ENCODE assay signal across 4 worm cellular contexts in the genomic region with DNA sequence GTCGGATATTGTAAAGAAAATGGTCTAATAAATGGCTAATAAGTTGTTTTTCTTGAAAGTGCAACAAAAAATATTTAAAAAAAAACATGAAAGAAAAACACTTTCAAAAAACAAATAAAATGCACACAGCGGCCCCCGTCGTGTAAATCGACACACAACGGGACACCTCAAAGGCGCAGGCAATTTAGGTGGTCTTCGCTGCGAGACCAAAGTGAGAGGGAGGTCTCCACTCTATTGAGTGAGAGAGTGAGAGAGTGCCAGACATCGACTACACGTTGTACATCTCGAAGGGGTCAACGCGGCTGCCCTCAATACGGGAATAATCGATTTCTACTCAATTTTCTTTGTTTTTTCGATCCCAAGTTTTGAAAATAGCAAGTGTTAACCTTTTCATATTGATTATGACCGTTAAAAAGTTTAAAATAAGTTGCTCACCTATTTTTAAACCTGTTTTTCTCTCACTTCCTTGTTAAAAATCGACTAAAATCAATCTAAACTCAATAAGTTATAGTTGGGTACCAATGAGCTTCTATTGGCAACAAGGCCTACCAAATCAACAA.
TF ChIP-seq lines count a peak whose summit lies in the region.

A gene (plus strand): TSS at position 510 of the 560 bp plus-strand sequence.

TF ChIP-seq in whole organism, L2 larva, 48 proteins besides CTCF, POLR2A, EP300 and RAD21 (continues in another document):
- TF ChIP-seq unc-62 (GFP tag; optimal IDR thresholded peaks at IDR 0.05; lab: Kevin White, UChicago) (no peak), nhr-23 (tag; optimal IDR thresholded peaks at IDR 0.05; lab: Kevin White, UChicago) (no peak), nhr-237 (tag; optimal IDR thresholded peaks at IDR 0.05; lab: Kevin White, UChicago) (no peak), aly-2 (tag; optimal IDR thresholded peaks at IDR 0.05; lab: Kevin White, UChicago) (no peak), lin-11 (tag; optimal IDR thresholded peaks at IDR 0.05; lab: Kevin White, UChicago) (peak; percentile 28), sma-9 (GFP tag; optimal IDR thresholded peaks at IDR 0.05; lab: Kevin White, UChicago) (peak; percentile 60), sma-9 (tag; optimal IDR thresholded peaks at IDR 0.05; lab: Kevin White, UChicago) (no peak), Y55F3AM.14 (GFP tag; optimal IDR thresholded peaks at IDR 0.05; lab: Kevin White, UChicago) (no peak), skn-1 (tag; optimal IDR thresholded peaks at IDR 0.05; lab: Kevin White, UChicago) (no peak), F13H6.1 (tag; optimal IDR thresholded peaks at IDR 0.05; lab: Kevin White, UChicago) (peak; percentile 67), lsy-2 (tag; optimal IDR thresholded peaks at IDR 0.05; lab: Kevin White, UChicago) (peak in 1 of 2 experiments; percentile 79), alr-1 (tag; optimal IDR thresholded peaks at IDR 0.05; lab: Kevin White, UChicago) (no peak), zag-1 (tag; optimal IDR thresholded peaks at IDR 0.05; lab: Kevin White, UChicago) (no peak), ztf-1 (GFP tag; conservative IDR thresholded peaks at IDR 0.05; lab: Robert Waterston, UW) (no peak), blmp-1 (tag; optimal IDR thresholded peaks at IDR 0.05; lab: Kevin White, UChicago; ENCODE audit: insufficient read depth) (no peak), unc-55 (GFP tag; optimal IDR thresholded peaks at IDR 0.05; lab: Kevin White, UChicago) (peak; percentile 82), R02D3.7 (tag; optimal IDR thresholded peaks at IDR 0.05; lab: Kevin White, UChicago) (no peak), lin-13 (GFP tag; optimal IDR thresholded peaks at IDR 0.05; lab: Kevin White, UChicago) (peak; percentile 50), ceh-16 (tag; optimal IDR thresholded peaks at IDR 0.05; lab: Kevin White, UChicago) (no peak), peb-1 (tag; optimal IDR thresholded peaks at IDR 0.05; lab: Kevin White, UChicago) (no peak), ZK546.5 (tag; optimal IDR thresholded peaks at IDR 0.05; lab: Kevin White, UChicago) (no peak), fos-1 (tag; optimal IDR thresholded peaks at IDR 0.05; lab: Kevin White, UChicago) (peak; percentile 58)

TF ChIP-seq in whole organism, L4 larva, 104 proteins besides CTCF, POLR2A, EP300 and RAD21 (continues in another document):
- TF ChIP-seq mes-2 (tag; optimal IDR thresholded peaks at IDR 0.05; lab: Kevin White, UChicago; ENCODE audit: poor library complexity, severe bottlenecking) (peak; percentile 75), nhr-237 (tag; optimal IDR thresholded peaks at IDR 0.05; lab: Kevin White, UChicago) (no peak), dpl-1 (GFP tag; optimal IDR thresholded peaks at IDR 0.05; lab: Kevin White, UChicago) (peak; percentile 47), zip-11 (GFP tag; IDR thresholded peaks at IDR 0.05; lab: Robert Waterston, UW) (no peak), pha-4 (GFP tag; IDR thresholded peaks at IDR 0.05; lab: Robert Waterston, UW) (no peak), pha-4 (tag; optimal IDR thresholded peaks at IDR 0.05; lab: Kevin White, UChicago) (peak; percentile 64), vab-7 (GFP tag; IDR thresholded peaks at IDR 0.05; lab: Robert Waterston, UW) (no peak), pqm-1 (tag; optimal IDR thresholded peaks at IDR 0.05; lab: Kevin White, UChicago) (peak; percentile 37), nhr-28 (tag; optimal IDR thresholded peaks at IDR 0.05; lab: Kevin White, UChicago) (peak; percentile 62), aha-1 (tag; lab: Kevin White, UChicago) (peak; percentile 97), daf-19 (GFP tag; conservative IDR thresholded peaks at IDR 0.05; lab: Robert Waterston, UW) (no peak), nhr-11 (tag; optimal IDR thresholded peaks at IDR 0.05; lab: Kevin White, UChicago) (peak; percentile 46), nhr-77 (tag; optimal IDR thresholded peaks at IDR 0.05; lab: Kevin White, UChicago) (peak; percentile 67), mep-1 (tag; optimal IDR thresholded peaks at IDR 0.05; lab: Kevin White, UChicago) (peak; percentile 85), duxl-1 (tag; optimal IDR thresholded peaks at IDR 0.05; lab: Kevin White, UChicago; ENCODE audit: poor library complexity) (peak; percentile 24), dmd-6 (GFP tag; IDR thresholded peaks at IDR 0.05; lab: Robert Waterston, UW) (peak; percentile 55; the same call in 1 of the 2 replicates), ctbp-1 (GFP tag; IDR thresholded peaks at IDR 0.05; lab: Robert Waterston, UW) (peak; percentile 48; the same call in 1 of the 2 replicates), lsy-2 (tag; optimal IDR thresholded peaks at IDR 0.05; lab: Kevin White, UChicago) (peak in 1 of 2 experiments; percentile 79), rbr-2 (tag; optimal IDR thresholded peaks at IDR 0.05; lab: Kevin White, UChicago) (peak; percentile 61), unc-130 (GFP tag; optimal IDR thresholded peaks at IDR 0.05; lab: Kevin White, UChicago) (no peak), hif-1 (tag; optimal IDR thresholded peaks at IDR 0.05; lab: Kevin White, UChicago) (peak in 1 of 2 experiments; percentile 52)

TF ChIP-seq in whole organism, late embryonic, 69 proteins besides CTCF, POLR2A, EP300 and RAD21 (continues in another document):
- TF ChIP-seq sdc-2 (tag; optimal IDR thresholded peaks at IDR 0.05; lab: Kevin White, UChicago), result peak; percentile 49
- TF ChIP-seq pha-4 (tag; optimal IDR thresholded peaks at IDR 0.05; lab: Kevin White, UChicago), result no peak
- TF ChIP-seq ceh-18 (tag; optimal IDR thresholded peaks at IDR 0.05; lab: Kevin White, UChicago), result peak; percentile 55
- peak; percentile 69 for TF ChIP-seq nfya-1 (tag; optimal IDR thresholded peaks at IDR 0.05; lab: Kevin White, UChicago)
- TF ChIP-seq dve-1 (tag; optimal IDR thresholded peaks at IDR 0.05; lab: Kevin White, UChicago), result peak; percentile 18
- TF ChIP-seq eyg-1 (tag; optimal IDR thresholded peaks at IDR 0.05; lab: Kevin White, UChicago), result peak; percentile 10
- no peak for TF ChIP-seq C38D4.7 (GFP tag; optimal IDR thresholded peaks at IDR 0.05; lab: Kevin White, UChicago)
- TF ChIP-seq ref-2 (tag; optimal IDR thresholded peaks at IDR 0.05; lab: Kevin White, UChicago), result peak; percentile 77
- no peak for TF ChIP-seq pat-9 (tag; optimal IDR thresholded peaks at IDR 0.05; lab: Kevin White, UChicago)
- TF ChIP-seq rnt-1 (tag; optimal IDR thresholded peaks at IDR 0.05; lab: Kevin White, UChicago), result peak; percentile 35
- TF ChIP-seq ahr-1 (tag; optimal IDR thresholded peaks at IDR 0.05; lab: Kevin White, UChicago), result no peak
- no peak for TF ChIP-seq ceh-24 (tag; optimal IDR thresholded peaks at IDR 0.05; lab: Kevin White, UChicago)
- TF ChIP-seq mec-3 (tag; optimal IDR thresholded peaks at IDR 0.05; lab: Kevin White, UChicago; ENCODE audit: borderline replicate concordance), result no peak
- TF ChIP-seq ceh-45 (GFP tag; IDR thresholded peaks at IDR 0.05; lab: Robert Waterston, UW), result no peak
- TF ChIP-seq ceh-34 (tag; optimal IDR thresholded peaks at IDR 0.05; lab: Kevin White, UChicago), result peak; percentile 82
- TF ChIP-seq ceh-2 (tag; optimal IDR thresholded peaks at IDR 0.05; lab: Kevin White, UChicago), result peak; percentile 1
- no peak for TF ChIP-seq hlh-15 (tag; optimal IDR thresholded peaks at IDR 0.05; lab: Kevin White, UChicago)
- peak; percentile 11 for TF ChIP-seq hlh-30 (tag; optimal IDR thresholded peaks at IDR 0.05; lab: Kevin White, UChicago; ENCODE audit: insufficient read depth)
- no peak for TF ChIP-seq ceh-30 (tag; optimal IDR thresholded peaks at IDR 0.05; lab: Kevin White, UChicago)
- no peak for TF ChIP-seq C08G9.2 (tag; optimal IDR thresholded peaks at IDR 0.05; lab: Kevin White, UChicago)
- TF ChIP-seq ceh-31 (tag; optimal IDR thresholded peaks at IDR 0.05; lab: Kevin White, UChicago), result peak; percentile 80
- TF ChIP-seq F13H6.1 (tag; optimal IDR thresholded peaks at IDR 0.05; lab: Kevin White, UChicago), result no peak
- TF ChIP-seq lin-11 (tag; optimal IDR thresholded peaks at IDR 0.05; lab: Kevin White, UChicago), result no peak
- TF ChIP-seq K02D7.2 (tag; optimal IDR thresholded peaks at IDR 0.05; lab: Kevin White, UChicago), result no peak

TF ChIP-seq in whole organism, mixed stage, embryonic, 35 proteins besides CTCF, POLR2A, EP300 and RAD21:
- TF ChIP-seq lin-13 (tag; optimal IDR thresholded peaks at IDR 0.05; lab: Kevin White, UChicago) (peak; percentile 9), hlh-1 (tag; optimal IDR thresholded peaks at IDR 0.05; lab: Kevin White, UChicago) (peak; percentile 43), nhr-76 (tag; optimal IDR thresholded peaks at IDR 0.05; lab: Kevin White, UChicago) (no peak), blmp-1 (tag; optimal IDR thresholded peaks at IDR 0.05; lab: Kevin White, UChicago) (no peak), pha-4 (tag; optimal IDR thresholded peaks at IDR 0.05; lab: Kevin White, UChicago) (peak; percentile 59), nhr-237 (tag; optimal IDR thresholded peaks at IDR 0.05; lab: Kevin White, UChicago) (peak; percentile 69), lsy-2 (tag; optimal IDR thresholded peaks at IDR 0.05; lab: Kevin White, UChicago) (peak; percentile 48), mls-2 (tag; optimal IDR thresholded peaks at IDR 0.05; lab: Kevin White, UChicago) (peak; percentile 23), drap-1 (GFP tag; optimal IDR thresholded peaks at IDR 0.05; lab: Kevin White, UChicago) (peak; percentile 59), tbx-8 (GFP tag; optimal IDR thresholded peaks at IDR 0.05; lab: Kevin White, UChicago) (no peak), lin-32 (GFP tag; optimal IDR thresholded peaks at IDR 0.05; lab: Kevin White, UChicago) (no peak), ceh-43 (GFP tag; optimal IDR thresholded peaks at IDR 0.05; lab: Kevin White, UChicago) (no peak), cnd-1 (tag; optimal IDR thresholded peaks at IDR 0.05; lab: Kevin White, UChicago) (peak; percentile 17), unc-62 (GFP tag; optimal IDR thresholded peaks at IDR 0.05; lab: Kevin White, UChicago) (no peak), flh-1 (GFP tag; optimal IDR thresholded peaks at IDR 0.05; lab: Kevin White, UChicago) (no peak), sptf-1 (tag; optimal IDR thresholded peaks at IDR 0.05; lab: Kevin White, UChicago) (peak; percentile 33), snpc-4 (tag; optimal IDR thresholded peaks at IDR 0.05; lab: Kevin White, UChicago) (no peak), elt-3 (tag; optimal IDR thresholded peaks at IDR 0.05; lab: Kevin White, UChicago) (no peak), unc-120 (tag; optimal IDR thresholded peaks at IDR 0.05; lab: Kevin White, UChicago; ENCODE audit: poor library complexity, severe bottlenecking) (peak; percentile 88), mep-1 (tag; optimal IDR thresholded peaks at IDR 0.05; lab: Kevin White, UChicago) (peak; percentile 92), ceh-39 (tag; optimal IDR thresholded peaks at IDR 0.05; lab: Kevin White, UChicago) (peak; percentile 68)
